Fruit fly (Drosophila melanogaster) whole organism, adult: ENCODE measurements around the gene CG42819.

Experiments used
- CG11617 ChIP-seq: fragments of 200-800 bp; sonication (Bioruptor generic); optimal IDR thresholded peaks from 2 replicates; lab custom pipeline; 2017; ENCODE audit warnings: mild to moderate bottlenecking, missing biosample characterization, missing genetic modification reagents, missing genetic modification characterization
- CG12768 ChIP-seq: fragments of 200-800 bp; sonication (Bioruptor generic); optimal IDR thresholded peaks from 2 replicates; lab custom pipeline; 2017; ENCODE audit warnings: missing biosample characterization, missing genetic modification characterization, mild to moderate bottlenecking, moderate library complexity, missing genetic modification reagents
- CG14711 ChIP-seq: fragments of 200-800 bp; sonication (Bioruptor generic); optimal IDR thresholded peaks from 2 replicates; lab custom pipeline; 2018; ENCODE audit warnings: missing biosample characterization, mild to moderate bottlenecking, missing genetic modification characterization, moderate library complexity
- CG1620 ChIP-seq: fragments of 200-800 bp; sonication (Bioruptor generic); optimal IDR thresholded peaks from 2 replicates; lab custom pipeline; 2016; ENCODE audit warnings: missing biosample characterization, missing genetic modification characterization
- CG33017 ChIP-seq: fragments of 200-800 bp; sonication (Bioruptor generic); optimal IDR thresholded peaks from 2 replicates; lab custom pipeline; 2018; ENCODE audit warnings: missing biosample characterization, mild to moderate bottlenecking, missing genetic modification characterization, moderate library complexity
- CG5204 ChIP-seq: fragments of 200-800 bp; sonication (Bioruptor generic); optimal IDR thresholded peaks from 2 replicates; lab custom pipeline; 2016; ENCODE audit warnings: missing biosample characterization, missing genetic modification characterization
- CG7045 ChIP-seq: fragments of 200-800 bp; sonication (Bioruptor generic); optimal IDR thresholded peaks from 2 replicates; lab custom pipeline; 2017; ENCODE audit warnings: missing biosample characterization, mild to moderate bottlenecking, missing genetic modification characterization
- CG7101 ChIP-seq: fragments of 200-800 bp; sonication (Bioruptor generic); optimal IDR thresholded peaks from 2 replicates; lab custom pipeline; 2018; ENCODE audit warnings: missing biosample characterization, mild to moderate bottlenecking, missing genetic modification characterization, moderate library complexity
- Clk ChIP-seq: fragments of 200-800 bp; sonication (Bioruptor generic); optimal IDR thresholded peaks from 2 replicates; lab custom pipeline; 2017; ENCODE audit warnings: missing biosample characterization, missing genetic modification characterization
- Crg-1 ChIP-seq: fragments of 200-800 bp; sonication (Bioruptor generic); optimal IDR thresholded peaks from 2 replicates; lab custom pipeline; 2016; ENCODE audit warnings: missing biosample characterization, missing genetic modification characterization
- Hr96 ChIP-seq: fragments of 200-800 bp; sonication (Bioruptor generic); optimal IDR thresholded peaks from 2 replicates; lab custom pipeline; 2016; ENCODE audit warnings: missing biosample characterization, missing genetic modification characterization
- Mnt ChIP-seq: fragments of 200-800 bp; sonication (Bioruptor generic); optimal IDR thresholded peaks from 2 replicates; lab custom pipeline; 2016; ENCODE audit warnings: missing biosample characterization, mild to moderate bottlenecking, missing genetic modification characterization
- bab1 ChIP-seq: fragments of 200-800 bp; sonication (Bioruptor generic); optimal IDR thresholded peaks from 3 replicates; lab custom pipeline; 2019; ENCODE audit warnings: missing biosample characterization, mild to moderate bottlenecking, missing genetic modification characterization, moderate library complexity
- cic ChIP-seq: fragments of 200-800 bp; sonication (Bioruptor generic); optimal IDR thresholded peaks from 2 replicates; lab custom pipeline; 2017; ENCODE audit warnings: missing biosample characterization, mild to moderate bottlenecking, missing genetic modification characterization, moderate library complexity
- cnc ChIP-seq, 2 experiments: fragments of >200 bp; optimal IDR thresholded peaks; 2 replicates each; lab custom pipeline; 2017
- kay ChIP-seq: fragments of 200-800 bp; sonication (Bioruptor generic); peaks from one replicate; lab custom pipeline; 2016; ENCODE audit warnings: missing biosample characterization, missing genetic modification characterization, borderline replicate concordance
- ovo ChIP-seq: fragments of 200-800 bp; sonication (Bioruptor generic); optimal IDR thresholded peaks from 2 replicates; lab custom pipeline; 2016; ENCODE audit warnings: missing biosample characterization, missing genetic modification characterization
- pad ChIP-seq: fragments of 200-800 bp; sonication (Bioruptor generic); optimal IDR thresholded peaks from 3 replicates; lab custom pipeline; 2017; ENCODE audit warnings: missing biosample characterization, missing genetic modification characterization, mild to moderate bottlenecking, moderate library complexity, missing genetic modification reagents
- tj ChIP-seq: fragments of 200-800 bp; sonication (Bioruptor generic); optimal IDR thresholded peaks from 3 replicates; lab custom pipeline; 2017; ENCODE audit warnings: missing biosample characterization, mild to moderate bottlenecking, missing genetic modification characterization, moderate library complexity
- toe ChIP-seq: fragments of 200-800 bp; sonication (Bioruptor generic); optimal IDR thresholded peaks from 2 replicates; lab custom pipeline; 2016; ENCODE audit warnings: missing biosample characterization, missing genetic modification characterization

Gene CG42819

dm6 chr2L:8389231-8389630 lies at the start of gene CG42819:
Gene CG42819, minus strand, starts transcription at chr2L:8389331.
- TF ChIP-seq CG5204 = no peak
- no peak for TF ChIP-seq Clk
- no peak for TF ChIP-seq tj
- no peak for TF ChIP-seq CG1620 (GFP tag; lab: Kevin White, UChicago)
- TF ChIP-seq kay (GFP tag; lab: Kevin White, UChicago) = no peak
- TF ChIP-seq Mnt (GFP tag; lab: Kevin White, UChicago) = no peak
- no peak for TF ChIP-seq toe
- no peak for TF ChIP-seq CG7045
- no peak for TF ChIP-seq pad (GFP tag; lab: Kevin White, UChicago)
- TF ChIP-seq CG7101 = no peak
- TF ChIP-seq CG12768 (GFP tag; lab: Kevin White, UChicago) = no peak
- no peak for TF ChIP-seq ovo (GFP tag; lab: Kevin White, UChicago)

dm6 chr2L:8438052-8438451 lies 48.9 kb upstream of the CG42819 start, which contains the start of gene mus201:
Gene mus201, plus strand, starts transcription at chr2L:8438169.
- TF ChIP-seq Crg-1 (no peak), CG1620 (GFP tag; lab: Kevin White, UChicago) (peak; percentile 42), bab1 (GFP tag; lab: Kevin White, UChicago) (peak; percentile 31), kay (GFP tag; lab: Kevin White, UChicago) (peak; percentile 94), toe (no peak), CG14711 (tag; lab: Kevin White, UChicago) (peak; percentile 16), pad (GFP tag; lab: Kevin White, UChicago) (peak; percentile 10)

DNA sequence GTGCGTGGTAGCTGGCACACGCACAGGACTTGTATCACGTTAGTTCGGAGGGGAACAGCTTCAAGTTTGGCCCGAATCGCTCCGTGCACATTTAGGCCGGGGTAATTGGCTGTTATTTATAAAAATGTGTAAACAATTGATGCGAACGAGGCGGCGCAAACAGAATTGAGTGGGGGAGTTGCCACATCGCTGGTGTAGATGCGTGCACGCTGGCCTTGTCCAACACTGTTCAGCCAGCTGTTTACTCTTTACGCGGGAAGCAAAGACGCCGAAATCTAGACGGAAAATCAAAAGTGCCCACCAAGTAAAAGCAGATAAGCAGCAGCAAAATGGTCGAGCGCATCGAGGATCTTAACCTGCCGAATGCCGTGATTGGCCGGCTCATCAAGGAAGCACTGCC lies 48.0 kb upstream of the CG42819 start, which contains the start of the genes D12 and Chrac-14:
TSS of gene D12 (minus strand) at position 190 of the 400 bp plus-strand sequence.
TSS of gene Chrac-14 (plus strand) at position 230 of the 400 bp plus-strand sequence.
- no peak for TF ChIP-seq Hr96 (GFP tag; lab: Kevin White, UChicago)
- TF ChIP-seq CG1620 (GFP tag; lab: Kevin White, UChicago) = peak; percentile 48
- peak; percentile 10 for TF ChIP-seq pad (GFP tag; lab: Kevin White, UChicago)
- no peak for TF ChIP-seq kay (GFP tag; lab: Kevin White, UChicago)
- TF ChIP-seq CG14711 (tag; lab: Kevin White, UChicago) = no peak
- TF ChIP-seq CG12768 (GFP tag; lab: Kevin White, UChicago) = no peak
- TF ChIP-seq bab1 (GFP tag; lab: Kevin White, UChicago) = peak; percentile 15
- TF ChIP-seq toe = no peak
- TF ChIP-seq cnc (optimal IDR thresholded peaks at IDR 0.05; lab: Kevin White, UChicago) = no peak
- TF ChIP-seq Clk = no peak
- TF ChIP-seq CG33017 (tag; lab: Kevin White, UChicago) = no peak
- TF ChIP-seq CG5204 = no peak
- no peak for TF ChIP-seq cic (GFP tag; lab: Kevin White, UChicago)
- no peak for TF ChIP-seq CG11617
- TF ChIP-seq tj = no peak
- TF ChIP-seq Mnt (GFP tag; lab: Kevin White, UChicago) = peak; percentile 65
- TF ChIP-seq ovo (GFP tag; lab: Kevin White, UChicago) = no peak
- TF ChIP-seq CG7101 = peak; percentile 24
- TF ChIP-seq CG7045 = no peak
- TF ChIP-seq Crg-1 = peak; percentile 23

- TF ChIP-seq pad (GFP tag; lab: Kevin White, UChicago) = peak; percentile 47
- no peak for TF ChIP-seq CG7045
- no peak for TF ChIP-seq Mnt (GFP tag; lab: Kevin White, UChicago)
- no peak for TF ChIP-seq CG11617
- TF ChIP-seq CG5204 = no peak
- TF ChIP-seq CG1620 (GFP tag; lab: Kevin White, UChicago) = no peak
- TF ChIP-seq Clk = no peak
- no peak for TF ChIP-seq bab1 (GFP tag; lab: Kevin White, UChicago)
- no peak for TF ChIP-seq Hr96 (GFP tag; lab: Kevin White, UChicago)
- peak; percentile 52 for TF ChIP-seq ovo (GFP tag; lab: Kevin White, UChicago)
- TF ChIP-seq toe = no peak
- no peak for TF ChIP-seq kay (GFP tag; lab: Kevin White, UChicago)
- no peak for TF ChIP-seq Crg-1
These were observed 44.4 kb upstream of the CG42819 start, which contains the start of gene grk for dm6 chr2L:8433512-8433911. Gene grk, minus strand, starts transcription at chr2L:8433598.

dm6 chr2L:8432130-8432529 lies 43.0 kb upstream of the CG42819 start:
- TF ChIP-seq bab1 (GFP tag; lab: Kevin White, UChicago) (no peak), Mnt (GFP tag; lab: Kevin White, UChicago) (no peak), ovo (GFP tag; lab: Kevin White, UChicago) (no peak), tj (no peak), CG1620 (GFP tag; lab: Kevin White, UChicago) (no peak), Hr96 (GFP tag; lab: Kevin White, UChicago) (no peak), toe (no peak), CG11617 (no peak), pad (GFP tag; lab: Kevin White, UChicago) (no peak)

dm6 chr2L:8426801-8427200 lies 37.7 kb upstream of the CG42819 start:
- no peak for TF ChIP-seq cic (GFP tag; lab: Kevin White, UChicago)
- TF ChIP-seq bab1 (GFP tag; lab: Kevin White, UChicago) = no peak
- no peak for TF ChIP-seq CG12768 (GFP tag; lab: Kevin White, UChicago)
- no peak for TF ChIP-seq pad (GFP tag; lab: Kevin White, UChicago)
- TF ChIP-seq ovo (GFP tag; lab: Kevin White, UChicago) = no peak
- no peak for TF ChIP-seq cnc (optimal IDR thresholded peaks at IDR 0.05; lab: Kevin White, UChicago)
- TF ChIP-seq Clk = no peak
- no peak for TF ChIP-seq CG5204
- no peak for TF ChIP-seq Crg-1
